Worm (Caenorhabditis elegans): ENCODE data around the gene strm-1.
A peak's percentile ranks its signal among the peaks of the same experiment; 100 is the strongest.

strm-1 gene

ce11 chrIII:2375918-2376317 lies 26.0 kb upstream of the strm-1 start, which contains the start of gene H14E04.2 (continued):
- TF ChIP-seq lin-13 (GFP tag; optimal IDR thresholded peaks at IDR 0.05) = peak; percentile 80
- TF ChIP-seq F16B12.6 (tag; optimal IDR thresholded peaks at IDR 0.05) = peak; percentile 63
- TF ChIP-seq hpl-2 (GFP tag; optimal IDR thresholded peaks at IDR 0.05) = no peak
- TF ChIP-seq C34B4.2 (tag; optimal IDR thresholded peaks at IDR 0.05) = no peak
- TF ChIP-seq unc-62 (GFP tag; optimal IDR thresholded peaks at IDR 0.05) = no peak
- peak; percentile 47 for TF ChIP-seq fos-1 (tag; optimal IDR thresholded peaks at IDR 0.05)
- TF ChIP-seq nhr-19 (GFP tag; conservative IDR thresholded peaks at IDR 0.05) = peak; percentile 78
- no peak for TF ChIP-seq mef-2 (tag; optimal IDR thresholded peaks at IDR 0.05)
- TF ChIP-seq pag-3 (tag; optimal IDR thresholded peaks at IDR 0.05; ENCODE audit: borderline replicate concordance, insufficient read depth) = no peak
- TF ChIP-seq hlh-17 (GFP tag; optimal IDR thresholded peaks at IDR 0.05; ENCODE audit: borderline replicate concordance) = no peak
- TF ChIP-seq egl-27 (tag; optimal IDR thresholded peaks at IDR 0.05) = no peak
- TF ChIP-seq lin-14 (GFP tag; optimal IDR thresholded peaks at IDR 0.05) = peak; percentile 85
- peak; percentile 23 for TF ChIP-seq fkh-4 (tag; optimal IDR thresholded peaks at IDR 0.05; ENCODE audit: borderline replicate concordance)
- no peak for TF ChIP-seq nhr-76 (tag; optimal IDR thresholded peaks at IDR 0.05)
- peak; percentile 84 to 92 for TF ChIP-seq lsy-2 (tag; optimal IDR thresholded peaks at IDR 0.05)
- no peak for TF ChIP-seq efl-3 (GFP tag; optimal IDR thresholded peaks at IDR 0.05)
- peak; percentile 65 for TF ChIP-seq egl-13 (tag; optimal IDR thresholded peaks at IDR 0.05)
- TF ChIP-seq mep-1 (tag; optimal IDR thresholded peaks at IDR 0.05) = peak; percentile 86
- peak; percentile 86 for TF ChIP-seq dsc-1 (tag; optimal IDR thresholded peaks at IDR 0.05)
- TF ChIP-seq tlp-1 (tag; optimal IDR thresholded peaks at IDR 0.05) = no peak
- peak; percentile 87 for TF ChIP-seq xbp-1 (tag; optimal IDR thresholded peaks at IDR 0.05)
- TF ChIP-seq unc-30 (tag; optimal IDR thresholded peaks at IDR 0.05) = no peak
- TF ChIP-seq ces-1 (GFP tag; optimal IDR thresholded peaks at IDR 0.05) = no peak
- TF ChIP-seq snpc-4 (tag; optimal IDR thresholded peaks at IDR 0.05) = peak; percentile 20
- TF ChIP-seq ztf-4 (tag; optimal IDR thresholded peaks at IDR 0.05) = no peak
- peak; percentile 0 for TF ChIP-seq nhr-11 (tag; optimal IDR thresholded peaks at IDR 0.05)
- peak; percentile 94 to 96 (median 95) for TF ChIP-seq dpl-1 (GFP tag; optimal IDR thresholded peaks at IDR 0.05)
- no peak for TF ChIP-seq sup-37 (GFP tag; optimal IDR thresholded peaks at IDR 0.05)
- TF ChIP-seq nhr-20 (tag; optimal IDR thresholded peaks at IDR 0.05) = peak; percentile 79
- TF ChIP-seq nhr-90 (tag; optimal IDR thresholded peaks at IDR 0.05; ENCODE audit: poor library complexity) = peak; percentile 73
- peak; percentile 95 to 97 for TF ChIP-seq lin-35 (GFP tag; optimal IDR thresholded peaks at IDR 0.05)
- no peak for TF ChIP-seq lir-3 (tag; optimal IDR thresholded peaks at IDR 0.05; ENCODE audit: poor library complexity)
- no peak for TF ChIP-seq sptf-1 (tag; optimal IDR thresholded peaks at IDR 0.05)
- no peak for TF ChIP-seq ceh-8 (GFP tag; optimal IDR thresholded peaks at IDR 0.05)
- TF ChIP-seq lin-15B (tag; optimal IDR thresholded peaks at IDR 0.05) = peak; percentile 77
- peak; percentile 1 for TF ChIP-seq lin-39 (tag; optimal IDR thresholded peaks at IDR 0.05)
- peak; percentile 98 to 99 for TF ChIP-seq efl-1 (optimal IDR thresholded peaks at IDR 0.05)
- TF ChIP-seq efl-1 (GFP tag; optimal IDR thresholded peaks at IDR 0.05 in 1 of 2) = peak; percentile 95 to 100
- TF ChIP-seq sox-4 (tag; optimal IDR thresholded peaks at IDR 0.05) = no peak
- peak; percentile 94 for TF ChIP-seq unc-130 (tag; optimal IDR thresholded peaks at IDR 0.05)
- TF ChIP-seq grh-1 (GFP tag; IDR thresholded peaks at IDR 0.05) = peak; percentile 77
- TF ChIP-seq nhr-77 (tag; optimal IDR thresholded peaks at IDR 0.05) = peak; percentile 57
- peak; percentile 78 for TF ChIP-seq tbx-2 (tag; optimal IDR thresholded peaks at IDR 0.05)
- no peak for TF ChIP-seq hlh-4 (tag; optimal IDR thresholded peaks at IDR 0.05)
- peak in 1 of 2 experiments; percentile 73 for TF ChIP-seq mdl-1 (tag; optimal IDR thresholded peaks at IDR 0.05)
- no peak for TF ChIP-seq aha-1 (tag; optimal IDR thresholded peaks at IDR 0.05)
- peak; percentile 78 to 84 (median 83) for TF ChIP-seq ceh-82 (tag; optimal IDR thresholded peaks at IDR 0.05)
- peak; percentile 87 for TF ChIP-seq nhr-47 (tag; optimal IDR thresholded peaks at IDR 0.05)
- peak; percentile 19 for TF ChIP-seq elt-2 (tag; optimal IDR thresholded peaks at IDR 0.05)
- TF ChIP-seq ztf-11 (tag; optimal IDR thresholded peaks at IDR 0.05) = peak in 1 of 2 experiments; percentile 51
- TF ChIP-seq blmp-1 (tag; optimal IDR thresholded peaks at IDR 0.05) = peak; percentile 82
- peak in 2 of 6 experiments; percentile 61 to 85 for TF ChIP-seq elt-3 (tag; optimal IDR thresholded peaks at IDR 0.05)
- peak; percentile 93 for TF ChIP-seq nhr-85 (tag)
